Worm (Caenorhabditis elegans): Measurements from ENCODE around the gene ZC8.6.
A peak's percentile ranks its signal among the peaks of the same experiment; 100 is the strongest.

ZC8.6 gene

DNA sequence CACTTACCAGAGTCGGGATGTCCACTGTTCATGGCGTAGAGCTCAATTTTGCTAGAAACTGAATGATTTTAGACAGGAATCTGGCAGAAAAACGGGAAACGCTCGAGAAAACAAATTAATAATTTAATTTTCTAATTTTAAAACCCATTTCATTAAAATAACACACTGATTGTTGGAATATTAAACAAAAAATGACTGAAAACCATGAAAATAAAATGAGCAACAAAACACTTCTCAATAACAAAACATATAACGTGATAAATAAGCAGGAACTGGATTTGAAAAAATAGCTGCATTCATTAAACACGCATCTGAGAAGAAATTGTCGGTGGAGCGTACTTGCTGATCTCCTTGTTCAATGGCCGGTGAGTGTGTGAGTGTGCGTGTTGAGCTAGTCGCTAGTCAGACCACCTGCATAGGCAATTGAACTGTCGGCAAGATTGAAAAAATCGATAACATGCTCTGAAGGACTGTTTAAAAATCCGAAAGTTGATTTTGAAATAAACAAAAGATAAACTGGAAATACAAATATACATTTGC lies at the start of gene ZC8.6:
Gene ZC8.6, minus strand, starts transcription at position 51 of the 540 bp plus-strand sequence.
- TF ChIP-seq flt-1 (GFP tag; IDR thresholded peaks at IDR 0.05) (no peak), ztf-23 (GFP tag; IDR thresholded peaks at IDR 0.05) (0 out of 2 replicates have a peak, but pooled peaks have one; percentile 44)

- no peak for TF ChIP-seq ztf-29 (GFP tag; IDR thresholded peaks at IDR 0.05)
- no peak for TF ChIP-seq flt-1 (GFP tag; IDR thresholded peaks at IDR 0.05)
- no peak for TF ChIP-seq ref-1 (GFP tag; conservative IDR thresholded peaks at IDR 0.05)
These were observed 46.5 kb upstream of the ZC8.6 start, which contains the start of gene Y64H9A.2 for ce11 chrX:5043887-5044286. Y64H9A.2 (plus strand) TSS chrX:5043976.

DNA sequence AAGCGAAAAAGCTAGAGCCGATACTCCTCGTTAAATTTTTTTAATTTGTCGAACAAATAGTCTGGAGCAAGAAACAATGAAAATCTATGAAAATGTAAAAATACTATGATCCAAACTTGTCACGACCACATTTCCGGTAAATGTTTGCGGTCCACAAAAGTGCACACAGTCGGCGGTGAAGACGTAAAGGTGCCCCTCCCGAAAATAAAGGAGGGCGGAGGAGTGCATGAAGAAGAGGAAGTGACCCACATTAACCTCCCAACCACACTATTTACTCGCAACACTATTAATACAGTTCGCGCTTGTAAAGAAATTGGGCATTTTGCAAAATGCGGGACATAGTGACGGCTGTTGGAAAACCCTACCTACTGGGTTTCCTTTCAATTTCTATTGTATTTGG lies 42.6 kb upstream of the ZC8.6 start:
- TF ChIP-seq med-1 (GFP tag; optimal IDR thresholded peaks at IDR 0.05; ENCODE audit: insufficient read depth) = no peak
- TF ChIP-seq cog-1 (tag; optimal IDR thresholded peaks at IDR 0.05) = no peak
- no peak for TF ChIP-seq ztf-23 (GFP tag; IDR thresholded peaks at IDR 0.05)

ce11 chrX:5038812-5039211 lies 41.4 kb upstream of the ZC8.6 start:
- TF ChIP-seq tab-1 (GFP tag; IDR thresholded peaks at IDR 0.05) = no peak
- no peak for TF ChIP-seq ztf-29 (GFP tag; IDR thresholded peaks at IDR 0.05)
- TF ChIP-seq flt-1 (GFP tag; IDR thresholded peaks at IDR 0.05) = no peak

- no peak for TF ChIP-seq cog-1 (tag; optimal IDR thresholded peaks at IDR 0.05)
- no peak for TF ChIP-seq flt-1 (GFP tag; IDR thresholded peaks at IDR 0.05)
- no peak for TF ChIP-seq med-1 (GFP tag; optimal IDR thresholded peaks at IDR 0.05; ENCODE audit: insufficient read depth)
- TF ChIP-seq T22C8.4 (GFP tag; IDR thresholded peaks at IDR 0.05) = no peak
- TF ChIP-seq tab-1 (GFP tag; IDR thresholded peaks at IDR 0.05) = no peak
- no peak for TF ChIP-seq ztf-23 (GFP tag; IDR thresholded peaks at IDR 0.05)
- TF ChIP-seq klf-2 (GFP tag; conservative IDR thresholded peaks at IDR 0.05) = no peak
- TF ChIP-seq ref-1 (GFP tag; conservative IDR thresholded peaks at IDR 0.05) = no peak
- no peak for TF ChIP-seq ztf-29 (GFP tag; IDR thresholded peaks at IDR 0.05)
These were observed 40.3 kb upstream of the ZC8.6 start, which contains the start of gene ZC449.5 for ce11 chrX:5037673-5038072. ZC449.5 (minus strand) TSS chrX:5037773.

DNA sequence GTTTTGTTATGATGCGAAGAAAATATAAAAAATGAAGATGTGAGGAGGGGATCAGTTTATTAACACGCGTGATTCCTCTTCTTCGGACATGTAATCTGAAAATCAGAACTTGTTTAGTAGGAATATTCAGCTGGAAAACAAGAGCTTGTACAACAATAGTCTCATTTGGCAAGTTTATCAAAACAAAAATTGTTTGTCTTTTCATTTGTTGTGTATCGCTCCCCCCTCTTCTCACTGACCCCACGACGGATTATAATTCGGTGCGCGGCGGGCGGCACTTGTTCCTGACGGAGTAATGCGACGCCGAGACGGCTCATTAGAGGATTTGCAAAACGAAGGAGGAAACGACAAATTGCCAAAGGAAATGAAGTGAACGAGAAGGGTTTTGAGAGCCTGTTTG lies 36.5 kb upstream of the ZC8.6 start, which contains the start of gene ZC449.4:
Gene ZC449.4, minus strand, starts transcription at position 101 of the 400 bp plus-strand sequence.
- no peak for TF ChIP-seq med-1 (GFP tag; optimal IDR thresholded peaks at IDR 0.05; ENCODE audit: insufficient read depth)
- TF ChIP-seq cog-1 (tag; optimal IDR thresholded peaks at IDR 0.05) = peak; percentile 18
- no peak for TF ChIP-seq ref-1 (GFP tag; conservative IDR thresholded peaks at IDR 0.05)
- no peak for TF ChIP-seq tab-1 (GFP tag; IDR thresholded peaks at IDR 0.05)

DNA sequence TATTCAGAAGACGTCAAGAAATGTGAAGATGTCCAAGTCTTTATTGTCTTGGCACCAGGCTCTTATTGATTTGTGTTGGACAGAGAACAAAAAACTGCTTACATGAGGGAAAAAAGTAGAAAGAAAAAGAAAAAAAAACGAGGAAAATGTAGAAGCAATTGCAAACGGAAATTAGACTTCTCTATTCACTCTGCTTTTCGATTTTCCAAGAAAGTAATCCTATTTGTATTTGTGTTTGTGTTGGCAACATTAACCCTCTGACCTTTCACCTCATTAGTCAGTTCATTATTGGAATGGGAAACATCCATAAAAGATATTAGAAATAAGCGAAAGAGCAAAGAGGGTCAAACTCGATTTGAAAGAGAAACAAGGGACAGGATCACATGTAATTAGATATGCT lies 34.3 kb upstream of the ZC8.6 start:
- TF ChIP-seq ref-1 (GFP tag; conservative IDR thresholded peaks at IDR 0.05) (no peak), flt-1 (GFP tag; IDR thresholded peaks at IDR 0.05) (no peak), med-1 (GFP tag; optimal IDR thresholded peaks at IDR 0.05; ENCODE audit: insufficient read depth) (no peak), ztf-29 (GFP tag; IDR thresholded peaks at IDR 0.05) (no peak), tab-1 (GFP tag; IDR thresholded peaks at IDR 0.05) (no peak), ztf-23 (GFP tag; IDR thresholded peaks at IDR 0.05) (no peak), klf-2 (GFP tag; conservative IDR thresholded peaks at IDR 0.05) (no peak), cog-1 (tag; optimal IDR thresholded peaks at IDR 0.05) (no peak), T22C8.4 (GFP tag; IDR thresholded peaks at IDR 0.05) (no peak)

- no peak for TF ChIP-seq T22C8.4 (GFP tag; IDR thresholded peaks at IDR 0.05)
- TF ChIP-seq cog-1 (tag; optimal IDR thresholded peaks at IDR 0.05) = no peak
- TF ChIP-seq ztf-29 (GFP tag; IDR thresholded peaks at IDR 0.05) = no peak
- no peak for TF ChIP-seq klf-2 (GFP tag; conservative IDR thresholded peaks at IDR 0.05)
- TF ChIP-seq med-1 (GFP tag; optimal IDR thresholded peaks at IDR 0.05; ENCODE audit: insufficient read depth) = no peak
- no peak for TF ChIP-seq ref-1 (GFP tag; conservative IDR thresholded peaks at IDR 0.05)
- no peak for TF ChIP-seq flt-1 (GFP tag; IDR thresholded peaks at IDR 0.05)
- TF ChIP-seq ztf-23 (GFP tag; IDR thresholded peaks at IDR 0.05) = no peak
- TF ChIP-seq tab-1 (GFP tag; IDR thresholded peaks at IDR 0.05) = no peak
These were observed 31.2 kb upstream of the ZC8.6 start for ce11 chrX:5028593-5028955.

ce11 chrX:5027923-5028592 lies 30.7 kb upstream of the ZC8.6 start:
- TF ChIP-seq ztf-29 (GFP tag; IDR thresholded peaks at IDR 0.05) = no peak
- TF ChIP-seq klf-2 (GFP tag; conservative IDR thresholded peaks at IDR 0.05) = no peak
- TF ChIP-seq flt-1 (GFP tag; IDR thresholded peaks at IDR 0.05) = no peak
- TF ChIP-seq med-1 (GFP tag; optimal IDR thresholded peaks at IDR 0.05; ENCODE audit: insufficient read depth) = no peak
- no peak for TF ChIP-seq ztf-23 (GFP tag; IDR thresholded peaks at IDR 0.05)
- TF ChIP-seq tab-1 (GFP tag; IDR thresholded peaks at IDR 0.05) = no peak
- TF ChIP-seq T22C8.4 (GFP tag; IDR thresholded peaks at IDR 0.05) = no peak
- no peak for TF ChIP-seq ref-1 (GFP tag; conservative IDR thresholded peaks at IDR 0.05)
- TF ChIP-seq cog-1 (tag; optimal IDR thresholded peaks at IDR 0.05) = no peak

ce11 chrX:5026461-5026860 lies 29.1 kb upstream of the ZC8.6 start:
- TF ChIP-seq ref-1 (GFP tag; conservative IDR thresholded peaks at IDR 0.05) = no peak
- no peak for TF ChIP-seq klf-2 (GFP tag; conservative IDR thresholded peaks at IDR 0.05)
- TF ChIP-seq ztf-29 (GFP tag; IDR thresholded peaks at IDR 0.05) = no peak
- no peak for TF ChIP-seq T22C8.4 (GFP tag; IDR thresholded peaks at IDR 0.05)
- TF ChIP-seq cog-1 (tag; optimal IDR thresholded peaks at IDR 0.05) = no peak
- no peak for TF ChIP-seq tab-1 (GFP tag; IDR thresholded peaks at IDR 0.05)

- TF ChIP-seq cog-1 (tag; optimal IDR thresholded peaks at IDR 0.05) = no peak
These were observed 26.9 kb upstream of the ZC8.6 start, which contains the start of gene ZC449.1 for ce11 chrX:5024300-5024699. ZC449.1 (plus strand) TSS chrX:5024420.
